Fruit fly (Drosophila melanogaster) whole organism, embryonic: Measurements from ENCODE around the gene CG8673.

ENCODE experiments used
- Ada2b ChIP-seq: fragments of 200-800 bp; sonication (Bioruptor generic); IDR thresholded peaks from 2 replicates; pipeline ENCODE4 v1.3.6; 2022; ENCODE audit warnings: missing biosample characterization, missing genetic modification characterization
- Adf1 ChIP-seq: fragments of 200-800 bp; sonication (Bioruptor generic); IDR thresholded peaks from 2 replicates; pipeline ENCODE4 v1.3.6; 2022; ENCODE audit warnings: missing biosample characterization, missing genetic modification characterization
- Antp ChIP-seq: fragments of 200-800 bp; sonication (Bioruptor generic); optimal IDR thresholded peaks from 3 replicates; lab custom pipeline; 2016; ENCODE audit warnings: missing biosample characterization, missing genetic modification characterization
- CG10274 ChIP-seq: fragments of 200-800 bp; sonication (Bioruptor generic); optimal IDR thresholded peaks from 3 replicates; lab custom pipeline; 2017; ENCODE audit warnings: missing biosample characterization, mild to moderate bottlenecking, missing genetic modification characterization
- CG12236 ChIP-seq: fragments of 200-800 bp; sonication (Bioruptor generic); optimal IDR thresholded peaks from 2 replicates; lab custom pipeline; 2016; ENCODE audit warnings: missing biosample characterization, missing genetic modification characterization
- CG15514 ChIP-seq: fragments of 200-800 bp; sonication (Bioruptor generic); optimal IDR thresholded peaks from 3 replicates; lab custom pipeline; 2017; ENCODE audit warnings: missing biosample characterization, missing genetic modification characterization, mild to moderate bottlenecking, moderate library complexity, missing genetic modification reagents
- CG1647 ChIP-seq: fragments of 200-800 bp; sonication (Bioruptor generic); optimal IDR thresholded peaks from 3 replicates; lab custom pipeline; 2016; ENCODE audit warnings: missing biosample characterization, missing genetic modification characterization
- CG16863 ChIP-seq: fragments of 200-800 bp; sonication (Bioruptor generic); optimal IDR thresholded peaks from 3 replicates; lab custom pipeline; 2016; ENCODE audit warnings: missing biosample characterization, missing genetic modification characterization
- CG17359 ChIP-seq: fragments of 200-800 bp; sonication (Bioruptor generic); optimal IDR thresholded peaks from 3 replicates; lab custom pipeline; 2018; ENCODE audit warnings: missing biosample characterization, mild to moderate bottlenecking, missing genetic modification characterization, moderate library complexity
- CG17568 ChIP-seq: fragments of 200-800 bp; sonication (Bioruptor generic); optimal IDR thresholded peaks from 2 replicates; lab custom pipeline; 2018; ENCODE audit warnings: missing biosample characterization, mild to moderate bottlenecking, missing genetic modification characterization, moderate library complexity
- CG2202 ChIP-seq: fragments of 200-800 bp; sonication (Bioruptor generic); optimal IDR thresholded peaks from 2 replicates; lab custom pipeline; 2018; ENCODE audit warnings: missing biosample characterization, mild to moderate bottlenecking, missing genetic modification characterization
- CG34422 ChIP-seq: fragments of 200-800 bp; sonication (Bioruptor generic); IDR thresholded peaks from 3 replicates; pipeline ENCODE4 v1.3.6; 2022; ENCODE audit warnings: missing biosample characterization, missing genetic modification characterization
- CG43689 ChIP-seq: fragments of 200-800 bp; sonication (Bioruptor generic); IDR thresholded peaks from 2 replicates; pipeline ENCODE4 v1.3.6; 2022; ENCODE audit warnings: missing biosample characterization, missing genetic modification characterization
- CG4617 ChIP-seq: fragments of 200-800 bp; sonication (Bioruptor generic); optimal IDR thresholded peaks from 3 replicates; lab custom pipeline; 2016; ENCODE audit warnings: missing biosample characterization, missing genetic modification characterization, borderline replicate concordance
- CG4854 ChIP-seq: fragments of 200-800 bp; sonication (Bioruptor generic); optimal IDR thresholded peaks from 2 replicates; lab custom pipeline; 2016; ENCODE audit warnings: missing biosample characterization, missing genetic modification characterization, inconsistent platforms
- CG6272 ChIP-seq: fragments of 200-800 bp; sonication (Bioruptor generic); IDR thresholded peaks from 2 replicates; pipeline ENCODE4 v1.3.6; 2022; ENCODE audit warnings: missing biosample characterization, missing genetic modification characterization
- CG6765 ChIP-seq: fragments of 200-800 bp; sonication (Bioruptor generic); optimal IDR thresholded peaks from 3 replicates; lab custom pipeline; 2017; ENCODE audit warnings: missing biosample characterization, mild to moderate bottlenecking, missing genetic modification characterization
- CG7271 ChIP-seq: fragments of 200-800 bp; sonication (Bioruptor generic); optimal IDR thresholded peaks from 2 replicates; lab custom pipeline; 2018; ENCODE audit warnings: missing biosample characterization, mild to moderate bottlenecking, missing genetic modification characterization, moderate library complexity
- CG7372 ChIP-seq: fragments of 200-800 bp; sonication (Bioruptor generic); IDR thresholded peaks from 2 replicates; pipeline ENCODE4 v1.3.6; 2022; ENCODE audit warnings: missing biosample characterization, missing genetic modification characterization
- CG9215 ChIP-seq: fragments of 200-800 bp; sonication (Bioruptor generic); IDR thresholded peaks from 2 replicates; pipeline ENCODE4 v1.3.6; 2022; ENCODE audit warnings: missing biosample characterization, missing genetic modification characterization
- D19B ChIP-seq: fragments of 200-800 bp; sonication (Bioruptor generic); optimal IDR thresholded peaks from 2 replicates; lab custom pipeline; 2017; ENCODE audit warnings: missing biosample characterization, mild to moderate bottlenecking, missing genetic modification characterization
- Doc3 ChIP-seq: fragments of 200-800 bp; sonication (Bioruptor generic); IDR thresholded peaks from 3 replicates; pipeline ENCODE4 v1.3.6; 2022; ENCODE audit warnings: missing biosample characterization, missing genetic modification characterization; ENCODE audit not compliant: partially characterized antibody
- E2f2 ChIP-seq: fragments of 200-800 bp; sonication (Bioruptor generic); IDR thresholded peaks from 2 replicates; pipeline ENCODE4 v1.3.6; 2022; ENCODE audit warnings: missing biosample characterization, missing genetic modification characterization
- H15 ChIP-seq: fragments of 200-800 bp; sonication (Bioruptor generic); IDR thresholded peaks from 3 replicates; pipeline ENCODE4 v1.3.6; 2022; ENCODE audit warnings: missing biosample characterization, missing genetic modification characterization
- HLH3B ChIP-seq: fragments of 200-800 bp; sonication (Bioruptor generic); IDR thresholded peaks from 2 replicates; pipeline ENCODE4 v1.3.6; 2022; ENCODE audit warnings: missing biosample characterization, missing genetic modification characterization
- HLH4C ChIP-seq: fragments of 200-800 bp; sonication (Bioruptor generic); IDR thresholded peaks from 3 replicates; pipeline ENCODE4 v1.3.6; 2022; ENCODE audit warnings: missing biosample characterization, missing genetic modification characterization; ENCODE audit not compliant: partially characterized antibody
- Hr51 ChIP-seq, 2 experiments: fragments of 200-800 bp; sonication (Bioruptor generic); optimal IDR thresholded peaks; 2 replicates in 1 of 2; 3 replicates in 1 of 2; lab custom pipeline; 2016 to 2018; ENCODE audit warnings: missing biosample characterization in 2 of 2, missing genetic modification characterization in 2 of 2, mild to moderate bottlenecking in 1 of 2, moderate library complexity in 1 of 2
- MESR4 ChIP-seq: fragments of 200-800 bp; sonication (Bioruptor generic); optimal IDR thresholded peaks from 2 replicates; lab custom pipeline; 2018; ENCODE audit warnings: missing biosample characterization, mild to moderate bottlenecking, missing genetic modification characterization, moderate library complexity
- PHDP ChIP-seq: fragments of 200-800 bp; sonication (Bioruptor generic); optimal IDR thresholded peaks from 3 replicates; lab custom pipeline; 2018; ENCODE audit warnings: missing biosample characterization, mild to moderate bottlenecking, missing genetic modification characterization, moderate library complexity
- Ptx1 ChIP-seq: fragments of 200-800 bp; sonication (Bioruptor generic); IDR thresholded peaks from 2 replicates; pipeline ENCODE4 v1.3.6; 2022; ENCODE audit warnings: missing biosample characterization, missing genetic modification characterization
- Rfx ChIP-seq: fragments of 200-800 bp; sonication (Bioruptor generic); IDR thresholded peaks from 2 replicates; pipeline ENCODE4 v1.3.6; 2022; ENCODE audit warnings: missing biosample characterization, missing genetic modification characterization
- Sry-δ ChIP-seq: fragments of 200-800 bp; sonication (Bioruptor generic); optimal IDR thresholded peaks from 2 replicates; lab custom pipeline; 2016; ENCODE audit warnings: missing biosample characterization, missing genetic modification characterization
- al ChIP-seq: fragments of 200-800 bp; sonication (Bioruptor generic); IDR thresholded peaks from 2 replicates; pipeline ENCODE4 v1.3.6; 2022; ENCODE audit warnings: missing biosample characterization, missing genetic modification characterization
- bab2 ChIP-seq: fragments of 200-800 bp; sonication (Bioruptor generic); optimal IDR thresholded peaks from 2 replicates; lab custom pipeline; 2016; ENCODE audit warnings: missing biosample characterization, missing genetic modification characterization
- dan ChIP-seq: fragments of 200-800 bp; sonication (Bioruptor generic); IDR thresholded peaks from 2 replicates; pipeline ENCODE4 v1.3.6; 2022; ENCODE audit warnings: missing biosample characterization, missing genetic modification characterization
- emc ChIP-seq: fragments of 200-800 bp; sonication (Bioruptor generic); optimal IDR thresholded peaks from 2 replicates; lab custom pipeline; 2016; ENCODE audit warnings: missing biosample characterization, missing genetic modification characterization
- fd64A ChIP-seq: fragments of 200-800 bp; sonication (Bioruptor generic); optimal IDR thresholded peaks from 3 replicates; lab custom pipeline; 2018; ENCODE audit warnings: missing biosample characterization, mild to moderate bottlenecking, missing genetic modification characterization
- fd96Cb ChIP-seq: fragments of 200-800 bp; sonication (Bioruptor generic); optimal IDR thresholded peaks from 2 replicates; lab custom pipeline; 2018; ENCODE audit warnings: missing biosample characterization, mild to moderate bottlenecking, missing genetic modification characterization, moderate library complexity
- gcm ChIP-seq: fragments of 200-800 bp; sonication (Bioruptor generic); optimal IDR thresholded peaks from 2 replicates; lab custom pipeline; 2019; ENCODE audit warnings: missing biosample characterization, mild to moderate bottlenecking, missing genetic modification characterization, moderate library complexity
- gcm2 ChIP-seq: fragments of 200-800 bp; sonication (Bioruptor generic); optimal IDR thresholded peaks from 2 replicates; lab custom pipeline; 2016; ENCODE audit warnings: missing biosample characterization, missing genetic modification characterization
- gem ChIP-seq: fragments of 200-800 bp; sonication (Bioruptor generic); optimal IDR thresholded peaks from 2 replicates; lab custom pipeline; 2019; ENCODE audit warnings: missing biosample characterization, mild to moderate bottlenecking, missing genetic modification characterization, moderate library complexity
- gfzf ChIP-seq: fragments of 200-800 bp; sonication (Bioruptor generic); optimal IDR thresholded peaks from 2 replicates; lab custom pipeline; 2016; ENCODE audit warnings: missing biosample characterization, mild to moderate bottlenecking, missing genetic modification characterization, moderate library complexity
- gsb ChIP-seq: fragments of 200-800 bp; sonication (Bioruptor generic); IDR thresholded peaks from 2 replicates; pipeline ENCODE4 v1.3.6; 2022; ENCODE audit warnings: missing biosample characterization, missing genetic modification characterization
- insv ChIP-seq, 2 experiments: fragments of 200-800 bp; sonication (Bioruptor generic); optimal IDR thresholded peaks; 3 replicates each; lab custom pipeline; 2016 to 2018; ENCODE audit warnings: missing biosample characterization in 2 of 2, missing genetic modification characterization in 2 of 2
- ken ChIP-seq: fragments of 200-800 bp; sonication (Bioruptor generic); IDR thresholded peaks from 3 replicates; pipeline ENCODE4 v1.3.6; 2022; ENCODE audit warnings: missing biosample characterization, missing genetic modification characterization
- odd ChIP-seq: fragments of 200-800 bp; sonication (Bioruptor generic); optimal IDR thresholded peaks from 2 replicates; lab custom pipeline; 2017; ENCODE audit warnings: missing biosample characterization, mild to moderate bottlenecking, missing genetic modification characterization
- pb ChIP-seq: fragments of 200-800 bp; sonication (Bioruptor generic); optimal IDR thresholded peaks from 3 replicates; lab custom pipeline; 2016; ENCODE audit warnings: missing biosample characterization, missing genetic modification characterization
- pfk ChIP-seq: fragments of 200-800 bp; sonication (Bioruptor generic); optimal IDR thresholded peaks from 2 replicates; lab custom pipeline; 2018; ENCODE audit warnings: missing biosample characterization, mild to moderate bottlenecking, missing genetic modification characterization, moderate library complexity
- scrt ChIP-seq: fragments of 200-800 bp; sonication (Bioruptor generic); optimal IDR thresholded peaks from 2 replicates; lab custom pipeline; 2018; ENCODE audit warnings: missing biosample characterization, mild to moderate bottlenecking, missing genetic modification characterization, moderate library complexity
- sens-2 ChIP-seq: fragments of 200-800 bp; sonication (Bioruptor generic); IDR thresholded peaks from 2 replicates; pipeline ENCODE4 v1.3.6; 2022; ENCODE audit warnings: missing biosample characterization, missing genetic modification characterization
- slou ChIP-seq: fragments of 200-800 bp; sonication (Bioruptor generic); optimal IDR thresholded peaks from 3 replicates; lab custom pipeline; 2016; ENCODE audit warnings: missing biosample characterization, missing genetic modification characterization

CG8673 gene

DNA sequence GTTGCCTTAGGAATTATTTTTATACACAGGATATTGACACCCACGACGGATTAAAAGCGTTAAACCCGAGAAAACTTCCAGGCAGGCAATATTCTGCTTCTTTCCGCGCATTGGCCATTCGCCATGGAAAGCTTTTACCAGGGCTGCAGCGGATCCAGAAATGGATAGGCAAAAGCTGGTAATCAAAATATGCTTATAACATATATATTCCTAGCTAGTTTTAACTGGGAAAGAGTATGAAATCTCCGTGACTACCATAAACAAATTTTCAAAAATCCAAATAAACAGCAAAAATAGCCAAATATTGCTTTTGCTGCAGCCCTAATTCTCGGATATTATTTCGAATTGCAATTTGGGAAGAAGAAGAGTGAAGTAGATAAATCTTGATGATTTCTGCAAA lies 35.4 kb downstream of the CG8673 start, which contains the start of the genes PAPLA1 and Rbsn-5 (continued):
- peak; percentile 84 for TF ChIP-seq gcm (GFP tag; lab: Kevin White, UChicago)
- TF ChIP-seq CG15514 (GFP tag; lab: Kevin White, UChicago) = peak; percentile 90
- TF ChIP-seq E2f2 (GFP tag; lab: Robert Waterston, UW) = peak; percentile 72
- TF ChIP-seq Hr51 (GFP tag; optimal IDR thresholded peaks at IDR 0.05; lab: Kevin White, UChicago) = peak; percentile 92
- TF ChIP-seq bab2 (GFP tag; lab: Kevin White, UChicago) = peak; percentile 97
- peak; percentile 96 for TF ChIP-seq Rfx (GFP tag; lab: Robert Waterston, UW)
- peak; percentile 41 for TF ChIP-seq pfk (GFP tag; lab: Kevin White, UChicago)
- no peak for TF ChIP-seq HLH4C
- peak; percentile 85 for TF ChIP-seq CG12236
- TF ChIP-seq Sry-δ (GFP tag; lab: Kevin White, UChicago) = peak; percentile 73
- TF ChIP-seq ken (GFP tag; lab: Robert Waterston, UW) = peak; percentile 94
- peak; percentile 75 for TF ChIP-seq sens-2
- peak; percentile 59 for TF ChIP-seq MESR4
- TF ChIP-seq CG34422 (GFP tag; lab: Robert Waterston, UW) = peak; percentile 92
- peak; percentile 89 for TF ChIP-seq CG9215 (GFP tag; lab: Robert Waterston, UW)
- TF ChIP-seq Adf1 (GFP tag; lab: Robert Waterston, UW) = peak; percentile 64
- peak; percentile 99 for TF ChIP-seq CG4617
- TF ChIP-seq HLH3B (GFP tag; lab: Robert Waterston, UW) = peak; percentile 90
- peak; percentile 95 for TF ChIP-seq CG1647
- TF ChIP-seq CG4854 = peak; percentile 93
- TF ChIP-seq CG6765 (GFP tag; lab: Kevin White, UChicago) = peak; percentile 89
- TF ChIP-seq CG7372 (GFP tag; lab: Robert Waterston, UW) = peak; percentile 91
- TF ChIP-seq emc = peak; percentile 93
- peak; percentile 94 for TF ChIP-seq fd96Cb
- TF ChIP-seq CG17568 (GFP tag; lab: Kevin White, UChicago) = peak; percentile 85
- TF ChIP-seq Doc3 (GFP tag; lab: Robert Waterston, UW) = no peak
- peak; percentile 85 for TF ChIP-seq CG7271 (tag; lab: Kevin White, UChicago)
- TF ChIP-seq gem (tag; lab: Kevin White, UChicago) = peak; percentile 96
- TF ChIP-seq al (GFP tag; lab: Robert Waterston, UW) = peak; percentile 93
- TF ChIP-seq pb (GFP tag; lab: Kevin White, UChicago) = peak; percentile 93
- TF ChIP-seq slou (GFP tag; lab: Kevin White, UChicago) = peak; percentile 96
- peak; percentile 37 for TF ChIP-seq fd64A (GFP tag; lab: Kevin White, UChicago)
- peak; percentile 79 for TF ChIP-seq odd (GFP tag; lab: Kevin White, UChicago)
- peak; percentile 77; the same call in 1 of the 2 replicates for TF ChIP-seq gsb (GFP tag; lab: Robert Waterston, UW)
- peak; percentile 40 for TF ChIP-seq gfzf
- TF ChIP-seq CG2202 (tag; lab: Kevin White, UChicago) = peak; percentile 79
- TF ChIP-seq H15 = peak; percentile 92
- peak; percentile 89 for TF ChIP-seq Ada2b (GFP tag; lab: Robert Waterston, UW)
- peak; percentile 92 for TF ChIP-seq gcm2
- peak; percentile 86 for TF ChIP-seq scrt (GFP tag; lab: Kevin White, UChicago)
- TF ChIP-seq Antp (GFP tag; lab: Kevin White, UChicago) = peak; percentile 95
- peak; percentile 93 for TF ChIP-seq CG16863 (GFP tag; lab: Kevin White, UChicago)
- peak; percentile 78 for TF ChIP-seq D19B (GFP tag; lab: Kevin White, UChicago)
- peak; percentile 93 for TF ChIP-seq CG6272
- peak; percentile 96 for TF ChIP-seq Ptx1 (GFP tag; lab: Robert Waterston, UW)
- TF ChIP-seq dan (GFP tag; lab: Robert Waterston, UW) = peak; percentile 43; the same call in 1 of the 2 replicates
- TF ChIP-seq CG10274 (GFP tag; lab: Kevin White, UChicago) = peak; percentile 75
- TF ChIP-seq insv (GFP tag; optimal IDR thresholded peaks at IDR 0.05; lab: Kevin White, UChicago) = peak in 1 of 2 experiments; percentile 46
- TF ChIP-seq CG17359 (tag; lab: Kevin White, UChicago) = peak; percentile 92
- TF ChIP-seq CG43689 (GFP tag; lab: Robert Waterston, UW) = no peak; the same call in none of the 2 replicates
- peak; percentile 94 for TF ChIP-seq PHDP (tag; lab: Kevin White, UChicago)
